Worm (Caenorhabditis elegans): ENCODE results near the gene F19F10.3.

- TF ChIP-seq nhr-76 (tag; optimal IDR thresholded peaks at IDR 0.05) (no peak), nhr-12 (tag; optimal IDR thresholded peaks at IDR 0.05) (no peak), elt-3 (tag; optimal IDR thresholded peaks at IDR 0.05) (no peak), sptf-1 (tag; optimal IDR thresholded peaks at IDR 0.05) (no peak), ceh-43 (GFP tag; optimal IDR thresholded peaks at IDR 0.05) (no peak), pha-4 (tag; optimal IDR thresholded peaks at IDR 0.05) (no peak)
Observed at ce11 chrV:7524447-7524846, 27.5 kb upstream of the F19F10.3 start, which contains the start of gene C54F6.20.

Data from whole organism, mixed stage, embryonic.